Worm (Caenorhabditis elegans) whole organism, dauer: Measurements from ENCODE around the gene ufl-1.

ENCODE experiments used
- unc-62 ChIP-seq: sonication (generic microtip); optimal IDR thresholded peaks from 2 replicates; lab custom pipeline; 2017; ENCODE audit warnings: missing biosample characterization, missing genetic modification reagents, missing genetic modification characterization

The ufl-1 gene

ce11 chrIV:7036790-7037189 lies at the start of gene ufl-1:
Gene ufl-1 (minus strand): TSS chrIV:7036859.
- no peak for TF ChIP-seq unc-62 (GFP tag; lab: Kevin White, UChicago)

- no peak for TF ChIP-seq unc-62 (GFP tag; lab: Kevin White, UChicago)
These were observed 48.0 kb upstream of the ufl-1 start, which contains the start of gene rps-4 for ce11 chrIV:7084632-7085160. Gene rps-4 (minus strand): TSS chrIV:7084682.

- TF ChIP-seq unc-62 (GFP tag; lab: Kevin White, UChicago) = no peak
These were observed 47.3 kb upstream of the ufl-1 start for ce11 chrIV:7083976-7084375.

- TF ChIP-seq unc-62 (GFP tag; lab: Kevin White, UChicago) = no peak
These were observed 46.7 kb upstream of the ufl-1 start, which contains the start of gene Y43B11AR.3 for ce11 chrIV:7083382-7083784. Gene Y43B11AR.3 (minus strand): TSS chrIV:7083716.

- TF ChIP-seq unc-62 (GFP tag; lab: Kevin White, UChicago) = no peak
These were observed 44.6 kb upstream of the ufl-1 start, which contains the start of gene Y43B11AR.1 for ce11 chrIV:7081214-7081613. Gene Y43B11AR.1 (plus strand): TSS chrIV:7081514.

ce11 chrIV:7075063-7075462 lies 38.4 kb upstream of the ufl-1 start, which contains the start of gene srg-50:
Gene srg-50 (minus strand): TSS chrIV:7075163.
- TF ChIP-seq unc-62 (GFP tag; lab: Kevin White, UChicago) = no peak

ce11 chrIV:7072110-7072509 lies 35.5 kb upstream of the ufl-1 start, which contains the start of gene srg-48:
Gene srg-48 (plus strand): TSS chrIV:7072410.
- TF ChIP-seq unc-62 (GFP tag; lab: Kevin White, UChicago) = no peak

- no peak for TF ChIP-seq unc-62 (GFP tag; lab: Kevin White, UChicago)
These were observed 30.8 kb upstream of the ufl-1 start for ce11 chrIV:7067446-7067845.

ce11 chrIV:7065022-7065421 lies 28.4 kb upstream of the ufl-1 start, which contains the start of gene Y43B11AL.1:
Gene Y43B11AL.1 (plus strand): TSS chrIV:7065322.
- no peak for TF ChIP-seq unc-62 (GFP tag; lab: Kevin White, UChicago)

ce11 chrIV:7062697-7063096 lies 26.0 kb upstream of the ufl-1 start:
- no peak for TF ChIP-seq unc-62 (GFP tag; lab: Kevin White, UChicago)

- TF ChIP-seq unc-62 (GFP tag; lab: Kevin White, UChicago) = no peak
These were observed 21.0 kb upstream of the ufl-1 start, which contains the start of gene srx-50 for ce11 chrIV:7057677-7058076. Gene srx-50 (plus strand): TSS chrIV:7057977.

- no peak for TF ChIP-seq unc-62 (GFP tag; lab: Kevin White, UChicago)
These were observed 15.5 kb upstream of the ufl-1 start for ce11 chrIV:7052135-7052534.

- no peak for TF ChIP-seq unc-62 (GFP tag; lab: Kevin White, UChicago)
These were observed 14.9 kb upstream of the ufl-1 start for ce11 chrIV:7051515-7051914.

ce11 chrIV:7049672-7050206 lies 13.1 kb upstream of the ufl-1 start, which contains the start of gene nhr-105:
Gene nhr-105 (plus strand): TSS chrIV:7050156.
- no peak for TF ChIP-seq unc-62 (GFP tag; lab: Kevin White, UChicago)

- TF ChIP-seq unc-62 (GFP tag; lab: Kevin White, UChicago) = no peak
These were observed 12.1 kb upstream of the ufl-1 start for ce11 chrIV:7048637-7049245.

ce11 chrIV:7047762-7048178 lies 11.1 kb upstream of the ufl-1 start:
- TF ChIP-seq unc-62 (GFP tag; lab: Kevin White, UChicago) = no peak
